Fruit fly (Drosophila melanogaster) whole organism, larva: ENCODE results near the gene CG5808.

ENCODE experiments used
- noc ChIP-seq: fragments of 200-800 bp; sonication (Bioruptor generic); optimal IDR thresholded peaks from 3 replicates; lab custom pipeline; 2019; ENCODE audit warnings: missing biosample characterization, mild to moderate bottlenecking, missing genetic modification characterization, moderate library complexity

Gene CG5808

dm6 chr3R:24790036-24790435, 26.8 kb downstream of the CG5808 start, which contains the start of gene CG13634:
Gene CG13634 (minus strand): TSS chr3R:24790136.
- TF ChIP-seq noc = no peak

- TF ChIP-seq noc = no peak
These were observed 29.1 kb downstream of the CG5808 start, which contains the start of gene Ets96B for dm6 chr3R:24787734-24788133. Gene Ets96B (plus strand): TSS chr3R:24788054.

- TF ChIP-seq noc = peak; percentile 41
These were observed 29.7 kb downstream of the CG5808 start, which contains the start of gene CG5805 for dm6 chr3R:24787042-24787565. Gene CG5805 (minus strand): TSS chr3R:24787421.

dm6 chr3R:24778218-24778739, 38.5 kb downstream of the CG5808 start:
- TF ChIP-seq noc = no peak

dm6 chr3R:24777101-24777500, 39.7 kb downstream of the CG5808 start:
- TF ChIP-seq noc = no peak

dm6 chr3R:24773422-24773821, 43.4 kb downstream of the CG5808 start:
- no peak for TF ChIP-seq noc

- TF ChIP-seq noc = no peak
These were observed 43.8 kb downstream of the CG5808 start for dm6 chr3R:24773016-24773415.

- peak; percentile 69 for TF ChIP-seq noc
These were observed 45.3 kb downstream of the CG5808 start, which contains the start of gene CG42331 for dm6 chr3R:24771273-24772231. Gene CG42331 (plus strand): TSS chr3R:24772181.

- TF ChIP-seq noc = no peak
These were observed 47.2 kb downstream of the CG5808 start for dm6 chr3R:24769601-24770000.

- TF ChIP-seq noc = peak; percentile 32
These were observed 48.0 kb downstream of the CG5808 start, which contains the start of gene CG13631 for dm6 chr3R:24768538-24769401. Gene CG13631 (plus strand): TSS chr3R:24769351.

- no peak for TF ChIP-seq noc
These were observed 49.0 kb downstream of the CG5808 start for dm6 chr3R:24767667-24768340.

dm6 chr3R:24766684-24767083, 50.1 kb downstream of the CG5808 start:
- TF ChIP-seq noc = no peak

dm6 chr3R:24764971-24765370, 51.8 kb downstream of the CG5808 start, which contains the start of gene AstA:
Gene AstA (minus strand): TSS chr3R:24765071.
- no peak for TF ChIP-seq noc
